Fruit fly (Drosophila melanogaster) whole organism, embryonic: ENCODE measurements around the gene CG32278.

ENCODE experiments used
- Ada2b ChIP-seq: fragments of 200-800 bp; sonication (Bioruptor generic); IDR thresholded peaks from 2 replicates; pipeline ENCODE4 v1.3.6; 2022; ENCODE audit warnings: missing biosample characterization, missing genetic modification characterization
- Adf1 ChIP-seq: fragments of 200-800 bp; sonication (Bioruptor generic); IDR thresholded peaks from 2 replicates; pipeline ENCODE4 v1.3.6; 2022; ENCODE audit warnings: missing biosample characterization, missing genetic modification characterization
- Asciz ChIP-seq: fragments of 200-800 bp; sonication (Bioruptor generic); optimal IDR thresholded peaks from 2 replicates; lab custom pipeline; 2017; ENCODE audit warnings: missing biosample characterization, mild to moderate bottlenecking, missing genetic modification characterization, missing genetic modification reagents
- CG10431 ChIP-seq: fragments of 200-800 bp; sonication (Bioruptor generic); optimal IDR thresholded peaks from 3 replicates; lab custom pipeline; 2018; ENCODE audit warnings: missing biosample characterization, mild to moderate bottlenecking, missing genetic modification characterization
- CG10462 ChIP-seq: fragments of 200-800 bp; sonication (Bioruptor generic); optimal IDR thresholded peaks from 2 replicates; lab custom pipeline; 2016; ENCODE audit warnings: missing biosample characterization, missing genetic modification characterization
- CG10959 ChIP-seq: fragments of 200-800 bp; sonication (Bioruptor generic); IDR thresholded peaks from 2 replicates; pipeline ENCODE4 v1.3.6; 2022; ENCODE audit warnings: missing biosample characterization, missing genetic modification characterization
- CG1233 ChIP-seq: fragments of 200-800 bp; sonication (Bioruptor generic); optimal IDR thresholded peaks from 4 replicates; lab custom pipeline; 2018; ENCODE audit warnings: missing biosample characterization, mild to moderate bottlenecking, missing genetic modification characterization
- CG13775 ChIP-seq: fragments of 200-800 bp; sonication (Bioruptor generic); optimal IDR thresholded peaks from 3 replicates; lab custom pipeline; 2017; ENCODE audit warnings: missing biosample characterization, mild to moderate bottlenecking, missing genetic modification characterization
- CG15696 ChIP-seq: fragments of 200-800 bp; sonication (Bioruptor generic); optimal IDR thresholded peaks from 2 replicates; lab custom pipeline; 2019; ENCODE audit warnings: missing biosample characterization, mild to moderate bottlenecking, missing genetic modification characterization, moderate library complexity
- CG1602 ChIP-seq: fragments of 200-800 bp; sonication (Bioruptor generic); optimal IDR thresholded peaks from 3 replicates; lab custom pipeline; 2016; ENCODE audit warnings: missing biosample characterization, missing genetic modification characterization
- CG1647 ChIP-seq: fragments of 200-800 bp; sonication (Bioruptor generic); optimal IDR thresholded peaks from 3 replicates; lab custom pipeline; 2016; ENCODE audit warnings: missing biosample characterization, missing genetic modification characterization
- CG17612 ChIP-seq: fragments of 200-800 bp; sonication (Bioruptor generic); IDR thresholded peaks from 2 replicates; pipeline ENCODE4 v1.3.6; 2022; ENCODE audit warnings: missing biosample characterization, missing genetic modification characterization
- CG2116 ChIP-seq: fragments of 200-800 bp; sonication (Bioruptor generic); optimal IDR thresholded peaks from 3 replicates; lab custom pipeline; 2018; ENCODE audit warnings: missing biosample characterization, mild to moderate bottlenecking, missing genetic modification characterization
- CG2875 ChIP-seq: fragments of 200-800 bp; sonication (Bioruptor generic); optimal IDR thresholded peaks from 2 replicates; lab custom pipeline; 2017; ENCODE audit warnings: missing biosample characterization, mild to moderate bottlenecking, missing genetic modification characterization, missing genetic modification reagents
- CG2889 ChIP-seq: fragments of 200-800 bp; sonication (Bioruptor generic); IDR thresholded peaks from 3 replicates; pipeline ENCODE4 v1.3.6; 2022; ENCODE audit warnings: missing biosample characterization, missing genetic modification characterization
- CG31365 ChIP-seq: fragments of 200-800 bp; sonication (Bioruptor generic); optimal IDR thresholded peaks from 2 replicates; lab custom pipeline; 2018; ENCODE audit warnings: missing biosample characterization, mild to moderate bottlenecking, missing genetic modification characterization
- CG31441 ChIP-seq: fragments of 200-800 bp; sonication (Bioruptor generic); IDR thresholded peaks from 2 replicates; pipeline ENCODE4 v1.3.6; 2022; ENCODE audit warnings: missing biosample characterization, missing genetic modification characterization
- CG3726 ChIP-seq: fragments of 200-800 bp; sonication (Bioruptor generic); IDR thresholded peaks from 3 replicates; pipeline ENCODE4, ENCODE4 v1.3.6; 2022; ENCODE audit warnings: missing biosample characterization, missing genetic modification characterization
- CG42726 ChIP-seq: fragments of 200-800 bp; sonication (Bioruptor generic); IDR thresholded peaks from 2 replicates; pipeline ENCODE4 v1.3.6; 2022; ENCODE audit warnings: missing biosample characterization, missing genetic modification characterization; ENCODE audit not compliant: partially characterized antibody
- CG7271 ChIP-seq: fragments of 200-800 bp; sonication (Bioruptor generic); optimal IDR thresholded peaks from 2 replicates; lab custom pipeline; 2018; ENCODE audit warnings: missing biosample characterization, mild to moderate bottlenecking, missing genetic modification characterization, moderate library complexity
- Camta ChIP-seq: fragments of 200-800 bp; sonication (Bioruptor generic); optimal IDR thresholded peaks from 2 replicates; lab custom pipeline; 2016; ENCODE audit warnings: missing biosample characterization, missing genetic modification characterization
- D19A ChIP-seq: fragments of 200-800 bp; optimal IDR thresholded peaks from 3 replicates; lab custom pipeline; 2019; ENCODE audit warnings: missing biosample characterization, mild to moderate bottlenecking, missing genetic modification characterization, moderate library complexity
- Dll ChIP-seq: fragments of 200-800 bp; sonication (Bioruptor generic); IDR thresholded peaks from 4 replicates; pipeline ENCODE4 v1.3.6; 2022; ENCODE audit warnings: missing biosample characterization, missing genetic modification characterization; ENCODE audit not compliant: partially characterized antibody
- Doc2 ChIP-seq: fragments of 200-800 bp; sonication (Bioruptor generic); IDR thresholded peaks from 2 replicates; pipeline ENCODE4 v1.3.6; 2022; ENCODE audit warnings: missing biosample characterization, missing genetic modification characterization
- Fer1 ChIP-seq: fragments of 200-800 bp; sonication (Bioruptor generic); optimal IDR thresholded peaks from 2 replicates; lab custom pipeline; 2017; ENCODE audit warnings: missing biosample characterization, mild to moderate bottlenecking, missing genetic modification characterization
- Hey ChIP-seq: fragments of 200-800 bp; sonication (Bioruptor generic); optimal IDR thresholded peaks from 3 replicates; lab custom pipeline; 2018; ENCODE audit warnings: missing biosample characterization, mild to moderate bottlenecking, missing genetic modification characterization
- HmgZ ChIP-seq: fragments of 200-800 bp; sonication (Bioruptor generic); optimal IDR thresholded peaks from 2 replicates; lab custom pipeline; 2018; ENCODE audit warnings: missing biosample characterization, mild to moderate bottlenecking, missing genetic modification characterization
- Kr ChIP-seq: fragments of 200-800 bp; sonication (Bioruptor generic); optimal IDR thresholded peaks from 2 replicates; lab custom pipeline; 2017; ENCODE audit warnings: missing biosample characterization, mild to moderate bottlenecking, missing genetic modification characterization
- Mrtf ChIP-seq: fragments of 200-800 bp; sonication (Bioruptor generic); IDR thresholded peaks from 3 replicates; pipeline ENCODE4 v1.3.6; 2022; ENCODE audit warnings: missing biosample characterization, missing genetic modification characterization
- Myb ChIP-seq: fragments of 200-800 bp; sonication (Bioruptor generic); optimal IDR thresholded peaks from 2 replicates; lab custom pipeline; 2016; ENCODE audit warnings: missing biosample characterization, missing genetic modification characterization
- NC2β ChIP-seq: fragments of 200-800 bp; sonication (Bioruptor generic); optimal IDR thresholded peaks from 2 replicates; lab custom pipeline; 2016; ENCODE audit warnings: missing biosample characterization, missing genetic modification characterization
- Nf-YA ChIP-seq: fragments of 200-800 bp; sonication (Bioruptor generic); IDR thresholded peaks from 2 replicates; pipeline ENCODE4 v1.3.6; 2022; ENCODE audit warnings: missing biosample characterization, missing genetic modification characterization
- Side ChIP-seq: fragments of 200-800 bp; sonication (Bioruptor generic); optimal IDR thresholded peaks from 2 replicates; lab custom pipeline; 2016; ENCODE audit warnings: missing biosample characterization, missing genetic modification characterization
- Six4 ChIP-seq: fragments of 200-800 bp; sonication (Bioruptor generic); optimal IDR thresholded peaks from 2 replicates; lab custom pipeline; 2016; ENCODE audit warnings: missing biosample characterization, missing genetic modification characterization
- Ssrp ChIP-seq: fragments of 200-800 bp; sonication (Bioruptor generic); optimal IDR thresholded peaks from 2 replicates; lab custom pipeline; 2018; ENCODE audit warnings: missing biosample characterization, mild to moderate bottlenecking, missing genetic modification characterization, moderate library complexity
- amos ChIP-seq: fragments of 200-800 bp; sonication (Bioruptor generic); IDR thresholded peaks from 2 replicates; pipeline ENCODE4 v1.3.6; 2022; ENCODE audit warnings: missing biosample characterization, missing genetic modification characterization; ENCODE audit not compliant: partially characterized antibody
- bbx ChIP-seq: fragments of 200-800 bp; sonication (Bioruptor generic); IDR thresholded peaks from 2 replicates; pipeline ENCODE4 v1.3.6; 2022; ENCODE audit warnings: missing biosample characterization, missing genetic modification characterization; ENCODE audit not compliant: partially characterized antibody
- bcd ChIP-seq: fragments of 200-800 bp; sonication (Bioruptor generic); optimal IDR thresholded peaks from 2 replicates; lab custom pipeline; 2017; ENCODE audit warnings: missing biosample characterization, mild to moderate bottlenecking, missing genetic modification characterization
- bsh ChIP-seq, 2 experiments: fragments of 200-800 bp; sonication (Bioruptor generic); optimal IDR thresholded peaks; 2 replicates each; lab custom pipeline; 2017 to 2018; ENCODE audit warnings: mild to moderate bottlenecking in 2 of 2, missing biosample characterization in 2 of 2, missing genetic modification characterization in 2 of 2, moderate library complexity in 1 of 2
- dati ChIP-seq: fragments of 200-800 bp; sonication (Bioruptor generic); IDR thresholded peaks from 2 replicates; pipeline ENCODE4 v1.3.6; 2022; ENCODE audit warnings: missing biosample characterization, missing genetic modification characterization
- dysf ChIP-seq: fragments of 200-800 bp; sonication (Bioruptor generic); IDR thresholded peaks from 3 replicates; pipeline ENCODE4 v1.3.6; 2022; ENCODE audit warnings: missing biosample characterization, missing genetic modification characterization
- eyg ChIP-seq: fragments of 200-800 bp; sonication (Bioruptor generic); optimal IDR thresholded peaks from 3 replicates; lab custom pipeline; 2016; ENCODE audit warnings: missing biosample characterization, missing genetic modification characterization
- gcm ChIP-seq: fragments of 200-800 bp; sonication (Bioruptor generic); optimal IDR thresholded peaks from 2 replicates; lab custom pipeline; 2019; ENCODE audit warnings: missing biosample characterization, mild to moderate bottlenecking, missing genetic modification characterization, moderate library complexity
- odd ChIP-seq: fragments of 200-800 bp; sonication (Bioruptor generic); optimal IDR thresholded peaks from 2 replicates; lab custom pipeline; 2017; ENCODE audit warnings: missing biosample characterization, mild to moderate bottlenecking, missing genetic modification characterization
- otp ChIP-seq: fragments of 200-800 bp; sonication (Bioruptor generic); IDR thresholded peaks from 3 replicates; pipeline ENCODE4, ENCODE4 v1.3.6; 2022; ENCODE audit warnings: missing biosample characterization, missing genetic modification characterization
- pnt ChIP-seq: fragments of 200-800 bp; sonication (Bioruptor generic); optimal IDR thresholded peaks from 3 replicates; lab custom pipeline; 2016; ENCODE audit warnings: missing biosample characterization, missing genetic modification characterization
- pzg ChIP-seq: fragments of 200-800 bp; sonication (Bioruptor generic); optimal IDR thresholded peaks from 3 replicates; lab custom pipeline; 2018; ENCODE audit warnings: missing biosample characterization, mild to moderate bottlenecking, missing genetic modification characterization, moderate library complexity
- slp2 ChIP-seq: fragments of 200-800 bp; sonication (Bioruptor generic); optimal IDR thresholded peaks from 2 replicates; lab custom pipeline; 2016; ENCODE audit warnings: missing biosample characterization, missing genetic modification characterization
- stc ChIP-seq: fragments of 200-800 bp; sonication (Bioruptor generic); IDR thresholded peaks from 2 replicates; pipeline ENCODE4 v1.3.6; 2022; ENCODE audit warnings: missing biosample characterization, missing genetic modification characterization
- stwl ChIP-seq: fragments of 200-800 bp; sonication (Bioruptor generic); optimal IDR thresholded peaks from 3 replicates; lab custom pipeline; 2018; ENCODE audit warnings: missing biosample characterization, mild to moderate bottlenecking, missing genetic modification characterization, moderate library complexity
- zen2 ChIP-seq: fragments of 200-800 bp; sonication (Bioruptor generic); IDR thresholded peaks from 3 replicates; pipeline ENCODE4 v1.3.6; 2022; ENCODE audit warnings: missing biosample characterization, missing genetic modification characterization; ENCODE audit not compliant: partially characterized antibody

CG32278 gene

dm6 chr3L:3143383-3143962 lies 25.6 kb upstream of the CG32278 start, which contains the start of the genes CG11537 and Alg2 (continued):
- no peak for TF ChIP-seq CG10462 (GFP tag; lab: Kevin White, UChicago)
- no peak for TF ChIP-seq Ada2b
- TF ChIP-seq CG17612 (GFP tag; lab: Robert Waterston, UW) = no peak
- peak; percentile 0 for TF ChIP-seq CG15696 (tag; lab: Kevin White, UChicago)
- no peak for TF ChIP-seq CG10431 (GFP tag; lab: Kevin White, UChicago)
- no peak for TF ChIP-seq Hey
- peak; percentile 35 for TF ChIP-seq CG2116 (GFP tag; lab: Kevin White, UChicago)
- no peak for TF ChIP-seq Kr (GFP tag; lab: Kevin White, UChicago)
- no peak for TF ChIP-seq otp
- TF ChIP-seq slp2 (GFP tag; lab: Kevin White, UChicago) = no peak
- TF ChIP-seq eyg (GFP tag; lab: Kevin White, UChicago) = no peak
- TF ChIP-seq CG1602 (GFP tag; lab: Kevin White, UChicago) = peak; percentile 7
- no peak for TF ChIP-seq NC2β (GFP tag; lab: Kevin White, UChicago)
- no peak for TF ChIP-seq Dll
- TF ChIP-seq dati = no peak
- no peak for TF ChIP-seq CG31365 (tag; lab: Kevin White, UChicago)
- TF ChIP-seq pnt (GFP tag; lab: Kevin White, UChicago) = no peak
- no peak for TF ChIP-seq stc (GFP tag; lab: Robert Waterston, UW)
- no peak for TF ChIP-seq CG7271 (tag; lab: Kevin White, UChicago)
- no peak for TF ChIP-seq Myb
- TF ChIP-seq CG1647 (GFP tag; lab: Kevin White, UChicago) = no peak
- TF ChIP-seq CG2889 (GFP tag; lab: Robert Waterston, UW) = no peak
- peak; percentile 15 for TF ChIP-seq bcd (GFP tag; lab: Kevin White, UChicago)
- TF ChIP-seq zen2 (GFP tag; lab: Robert Waterston, UW) = no peak
- TF ChIP-seq D19A (tag; lab: Kevin White, UChicago) = peak; percentile 21
- peak; percentile 28; the same call in 1 of the 2 replicates for TF ChIP-seq amos (GFP tag; lab: Robert Waterston, UW)
- no peak for TF ChIP-seq CG42726 (GFP tag; lab: Robert Waterston, UW)
- no peak for TF ChIP-seq Asciz (GFP tag; lab: Kevin White, UChicago)
- TF ChIP-seq CG13775 (GFP tag; lab: Kevin White, UChicago) = peak; percentile 25
- peak; percentile 42 for TF ChIP-seq pzg (GFP tag; lab: Kevin White, UChicago)
- TF ChIP-seq CG31441 (GFP tag; lab: Robert Waterston, UW) = 0 out of 2 replicates have a peak, but pooled peaks have one; percentile 20
- TF ChIP-seq Nf-YA (GFP tag; lab: Robert Waterston, UW) = no peak
- TF ChIP-seq stwl (tag; lab: Kevin White, UChicago) = peak; percentile 28
- TF ChIP-seq Adf1 (GFP tag; lab: Robert Waterston, UW) = no peak
- TF ChIP-seq CG3726 (GFP tag; lab: Robert Waterston, UW) = no peak
- TF ChIP-seq CG10959 (GFP tag; lab: Robert Waterston, UW) = no peak
- no peak for TF ChIP-seq Camta (GFP tag; lab: Kevin White, UChicago)
- TF ChIP-seq CG1233 (GFP tag; lab: Kevin White, UChicago) = no peak
- no peak for TF ChIP-seq Ssrp
- no peak for TF ChIP-seq CG2875 (GFP tag; lab: Kevin White, UChicago)
- TF ChIP-seq Doc2 (GFP tag; lab: Robert Waterston, UW) = no peak
- TF ChIP-seq bbx (GFP tag; lab: Robert Waterston, UW) = no peak
- TF ChIP-seq Six4 = no peak
- TF ChIP-seq dysf (GFP tag; lab: Robert Waterston, UW) = peak; percentile 27; the same call in 1 of the 3 replicates
- no peak for TF ChIP-seq Side (GFP tag; lab: Kevin White, UChicago)
- no peak for TF ChIP-seq HmgZ (tag; lab: Kevin White, UChicago)
- peak in 1 of 2 experiments; percentile 7 for TF ChIP-seq bsh (GFP tag; optimal IDR thresholded peaks at IDR 0.05; lab: Kevin White, UChicago)
- TF ChIP-seq Mrtf (GFP tag; lab: Robert Waterston, UW) = no peak
- TF ChIP-seq odd = no peak
- no peak for TF ChIP-seq gcm (GFP tag; lab: Kevin White, UChicago)
- no peak for TF ChIP-seq Fer1 (GFP tag; lab: Kevin White, UChicago)
